Fruit fly (Drosophila melanogaster) whole organism, embryonic: ENCODE results near the gene mahe.

ENCODE experiments used
- Ada2b ChIP-seq: fragments of 200-800 bp; sonication (Bioruptor generic); IDR thresholded peaks from 2 replicates; pipeline ENCODE4 v1.3.6; 2022; ENCODE audit warnings: missing biosample characterization, missing genetic modification characterization
- C15 ChIP-seq: fragments of 200-800 bp; sonication (Bioruptor generic); IDR thresholded peaks from 3 replicates; pipeline ENCODE4 v1.3.6; 2022; ENCODE audit warnings: missing biosample characterization, missing genetic modification characterization
- CG10366 ChIP-seq: fragments of 200-800 bp; sonication (Bioruptor generic); IDR thresholded peaks from 2 replicates; pipeline ENCODE4 v1.3.6; 2022; ENCODE audit warnings: missing biosample characterization, missing genetic modification characterization
- CG15696 ChIP-seq: fragments of 200-800 bp; sonication (Bioruptor generic); optimal IDR thresholded peaks from 2 replicates; lab custom pipeline; 2019; ENCODE audit warnings: missing biosample characterization, mild to moderate bottlenecking, missing genetic modification characterization, moderate library complexity
- CG16815 ChIP-seq: fragments of 200-800 bp; sonication (Bioruptor generic); optimal IDR thresholded peaks from 3 replicates; lab custom pipeline; 2017; ENCODE audit warnings: missing biosample characterization, mild to moderate bottlenecking, missing genetic modification characterization
- CG3163 ChIP-seq: fragments of 200-800 bp; sonication (Bioruptor generic); optimal IDR thresholded peaks from 3 replicates; lab custom pipeline; 2016; ENCODE audit warnings: missing biosample characterization, missing genetic modification characterization
- CG33557 ChIP-seq: fragments of 200-800 bp; sonication (Bioruptor generic); optimal IDR thresholded peaks from 2 replicates; lab custom pipeline; 2019; ENCODE audit warnings: missing biosample characterization, mild to moderate bottlenecking, missing genetic modification characterization, moderate library complexity
- CG42726 ChIP-seq: fragments of 200-800 bp; sonication (Bioruptor generic); IDR thresholded peaks from 2 replicates; pipeline ENCODE4 v1.3.6; 2022; ENCODE audit warnings: missing biosample characterization, missing genetic modification characterization; ENCODE audit not compliant: partially characterized antibody
- CG6175 ChIP-seq: fragments of 200-800 bp; sonication (Bioruptor generic); IDR thresholded peaks from 3 replicates; pipeline ENCODE4 v1.3.6; 2022; ENCODE audit warnings: missing biosample characterization, missing genetic modification characterization
- CG6254 ChIP-seq: fragments of 200-800 bp; sonication (Bioruptor generic); optimal IDR thresholded peaks from 3 replicates; lab custom pipeline; 2017; ENCODE audit warnings: mild to moderate bottlenecking, missing biosample characterization, missing genetic modification reagents, missing genetic modification characterization
- CG6683 ChIP-seq: fragments of 200-800 bp; sonication (Bioruptor generic); optimal IDR thresholded peaks from 2 replicates; lab custom pipeline; 2017; ENCODE audit warnings: missing biosample characterization, mild to moderate bottlenecking, missing genetic modification characterization, missing genetic modification reagents
- CG7556 ChIP-seq: fragments of 200-800 bp; sonication (Bioruptor generic); optimal IDR thresholded peaks from 2 replicates; lab custom pipeline; 2017; ENCODE audit warnings: missing biosample characterization, mild to moderate bottlenecking, missing genetic modification characterization
- CG8924 ChIP-seq: fragments of 200-800 bp; optimal IDR thresholded peaks from 3 replicates; lab custom pipeline; 2019; ENCODE audit warnings: missing biosample characterization, mild to moderate bottlenecking, missing genetic modification characterization, moderate library complexity
- CG9727 ChIP-seq: fragments of 200-800 bp; sonication (Bioruptor generic); optimal IDR thresholded peaks from 3 replicates; lab custom pipeline; 2017; ENCODE audit warnings: missing biosample characterization, mild to moderate bottlenecking, missing genetic modification characterization
- CHES-1-like ChIP-seq: fragments of 200-800 bp; sonication (Bioruptor generic); optimal IDR thresholded peaks from 2 replicates; lab custom pipeline; 2016; ENCODE audit warnings: missing biosample characterization, missing genetic modification characterization
- CrebB ChIP-seq: fragments of 200-800 bp; sonication (Bioruptor generic); optimal IDR thresholded peaks from 3 replicates; lab custom pipeline; 2018; ENCODE audit warnings: missing biosample characterization, mild to moderate bottlenecking, missing genetic modification characterization
- D19A ChIP-seq: fragments of 200-800 bp; optimal IDR thresholded peaks from 3 replicates; lab custom pipeline; 2019; ENCODE audit warnings: missing biosample characterization, mild to moderate bottlenecking, missing genetic modification characterization, moderate library complexity
- D19B ChIP-seq: fragments of 200-800 bp; sonication (Bioruptor generic); optimal IDR thresholded peaks from 2 replicates; lab custom pipeline; 2017; ENCODE audit warnings: missing biosample characterization, mild to moderate bottlenecking, missing genetic modification characterization
- Dp ChIP-seq: fragments of 200-800 bp; sonication (Bioruptor generic); optimal IDR thresholded peaks from 2 replicates; lab custom pipeline; 2018; ENCODE audit warnings: missing biosample characterization, mild to moderate bottlenecking, missing genetic modification characterization, moderate library complexity
- H15 ChIP-seq: fragments of 200-800 bp; sonication (Bioruptor generic); IDR thresholded peaks from 3 replicates; pipeline ENCODE4 v1.3.6; 2022; ENCODE audit warnings: missing biosample characterization, missing genetic modification characterization
- Hmx ChIP-seq: fragments of 200-800 bp; sonication (Bioruptor generic); optimal IDR thresholded peaks from 2 replicates; lab custom pipeline; 2016; ENCODE audit warnings: missing biosample characterization, missing genetic modification characterization
- Hr78 ChIP-seq, 2 experiments: fragments of 200-800 bp in 1 of 2; fragments of >200 bp in 1 of 2; sonication (Bioruptor generic) in 1 of 2; optimal IDR thresholded peaks; 2 replicates each; lab custom pipeline; 2017 to 2019; ENCODE audit warnings: missing biosample characterization in 2 of 2, missing genetic modification characterization in 2 of 2, mild to moderate bottlenecking in 1 of 2, moderate library complexity in 1 of 2
- MESR4 ChIP-seq: fragments of 200-800 bp; sonication (Bioruptor generic); optimal IDR thresholded peaks from 2 replicates; lab custom pipeline; 2018; ENCODE audit warnings: missing biosample characterization, mild to moderate bottlenecking, missing genetic modification characterization, moderate library complexity
- NK7.1 ChIP-seq: fragments of 200-800 bp; sonication (Bioruptor generic); optimal IDR thresholded peaks from 3 replicates; lab custom pipeline; 2016; ENCODE audit warnings: missing biosample characterization, missing genetic modification characterization
- TFAM ChIP-seq: fragments of 200-800 bp; sonication (Bioruptor generic); optimal IDR thresholded peaks from 2 replicates; lab custom pipeline; 2017; ENCODE audit warnings: missing biosample characterization, missing genetic modification characterization, inconsistent platforms
- Taf1 ChIP-seq: fragments of 200-800 bp; sonication (Bioruptor generic); IDR thresholded peaks from 2 replicates; pipeline ENCODE4 v1.3.6; 2022; ENCODE audit warnings: missing biosample characterization, missing genetic modification characterization
- Xrp1 ChIP-seq: fragments of 200-800 bp; sonication (Bioruptor generic); IDR thresholded peaks from 2 replicates; pipeline ENCODE4 v1.3.6; 2022; ENCODE audit warnings: missing biosample characterization, missing genetic modification characterization
- crp ChIP-seq, 2 experiments: fragments of 200-800 bp; sonication (Bioruptor generic); optimal IDR thresholded peaks; 2 replicates in 1 of 2; 3 replicates in 1 of 2; lab custom pipeline; 2017; ENCODE audit warnings: missing biosample characterization in 2 of 2, missing genetic modification characterization in 2 of 2, mild to moderate bottlenecking in 1 of 2, moderate library complexity in 1 of 2
- dysf ChIP-seq: fragments of 200-800 bp; sonication (Bioruptor generic); IDR thresholded peaks from 3 replicates; pipeline ENCODE4 v1.3.6; 2022; ENCODE audit warnings: missing biosample characterization, missing genetic modification characterization
- fru ChIP-seq: fragments of >200 bp; optimal IDR thresholded peaks from 2 replicates; lab custom pipeline; 2017
- ftz-f1 ChIP-seq: fragments of 200-800 bp; sonication (Bioruptor generic); optimal IDR thresholded peaks from 2 replicates; lab custom pipeline; 2016; ENCODE audit warnings: missing biosample characterization, missing genetic modification characterization
- gcm ChIP-seq: fragments of 200-800 bp; sonication (Bioruptor generic); optimal IDR thresholded peaks from 2 replicates; lab custom pipeline; 2019; ENCODE audit warnings: missing biosample characterization, mild to moderate bottlenecking, missing genetic modification characterization, moderate library complexity
- hb ChIP-seq: fragments of 200-800 bp; sonication (Bioruptor generic); IDR thresholded peaks from 3 replicates; pipeline ENCODE4 v1.3.6; 2022; ENCODE audit warnings: missing biosample characterization, missing genetic modification characterization; ENCODE audit not compliant: partially characterized antibody
- hbn ChIP-seq: fragments of 200-800 bp; sonication (Bioruptor generic); IDR thresholded peaks from 2 replicates; pipeline ENCODE4 v1.3.6; 2022; ENCODE audit warnings: missing biosample characterization, missing genetic modification characterization; ENCODE audit not compliant: partially characterized antibody
- hth ChIP-seq: fragments of >200 bp; optimal IDR thresholded peaks from 2 replicates; lab custom pipeline; 2017; ENCODE audit warnings: inconsistent platforms
- insv ChIP-seq, 2 experiments: fragments of 200-800 bp; sonication (Bioruptor generic); optimal IDR thresholded peaks; 3 replicates each; lab custom pipeline; 2016 to 2018; ENCODE audit warnings: missing biosample characterization in 2 of 2, missing genetic modification characterization in 2 of 2
- lola ChIP-seq, 3 experiments: fragments of >200 bp in 2 of 3; fragments of 200-800 bp in 1 of 3; sonication (Bioruptor generic) in 1 of 3; optimal IDR thresholded peaks; 2 replicates each; lab custom pipeline; 2017 to 2019; ENCODE audit warnings: missing biosample characterization in 3 of 3, missing genetic modification characterization in 3 of 3, mild to moderate bottlenecking in 1 of 3, moderate library complexity in 1 of 3
- nerfin-1 ChIP-seq: fragments of 200-800 bp; sonication (Bioruptor generic); optimal IDR thresholded peaks from 3 replicates; lab custom pipeline; 2019; ENCODE audit warnings: missing biosample characterization, mild to moderate bottlenecking, missing genetic modification characterization, moderate library complexity
- odd ChIP-seq: fragments of 200-800 bp; sonication (Bioruptor generic); optimal IDR thresholded peaks from 2 replicates; lab custom pipeline; 2017; ENCODE audit warnings: missing biosample characterization, mild to moderate bottlenecking, missing genetic modification characterization
- pfk ChIP-seq: fragments of 200-800 bp; sonication (Bioruptor generic); optimal IDR thresholded peaks from 2 replicates; lab custom pipeline; 2018; ENCODE audit warnings: missing biosample characterization, mild to moderate bottlenecking, missing genetic modification characterization, moderate library complexity
- prd ChIP-seq, 3 experiments: fragments of >200 bp in 2 of 3; fragments of 200-800 bp in 1 of 3; sonication (Bioruptor generic) in 1 of 3; optimal IDR thresholded peaks in 2 of 3; IDR thresholded peaks in 1 of 3; 2 replicates in 2 of 3; 3 replicates in 1 of 3; pipeline versions ENCODE4 v1.3.6 to Lab custom; 2017 to 2022; ENCODE audit warnings: missing biosample characterization in 1 of 3, missing genetic modification characterization in 1 of 3
- psq ChIP-seq: fragments of 200-800 bp; sonication (Bioruptor generic); optimal IDR thresholded peaks from 2 replicates; lab custom pipeline; 2017; ENCODE audit warnings: missing biosample characterization, missing genetic modification characterization
- pzg ChIP-seq: fragments of 200-800 bp; sonication (Bioruptor generic); optimal IDR thresholded peaks from 3 replicates; lab custom pipeline; 2018; ENCODE audit warnings: missing biosample characterization, mild to moderate bottlenecking, missing genetic modification characterization, moderate library complexity
- run ChIP-seq: fragments of 200-800 bp; sonication (Bioruptor generic); optimal IDR thresholded peaks from 3 replicates; lab custom pipeline; 2018; ENCODE audit warnings: missing biosample characterization, mild to moderate bottlenecking, missing genetic modification characterization
- sens ChIP-seq: fragments of 200-800 bp; sonication (Bioruptor generic); peaks from one replicate; lab custom pipeline; 2016; ENCODE audit warnings: missing biosample characterization, missing genetic modification characterization
- shn ChIP-seq: fragments of 200-800 bp; sonication (Bioruptor generic); optimal IDR thresholded peaks from 3 replicates; lab custom pipeline; 2016; ENCODE audit warnings: missing biosample characterization, missing genetic modification characterization
- sim ChIP-seq: fragments of 200-800 bp; sonication (Bioruptor generic); IDR thresholded peaks from 2 replicates; pipeline ENCODE4 v1.3.6; 2022; ENCODE audit warnings: missing biosample characterization, missing genetic modification characterization
- tna ChIP-seq: fragments of 200-800 bp; sonication (Bioruptor generic); IDR thresholded peaks from 2 replicates; pipeline ENCODE4 v1.3.6; 2022; ENCODE audit warnings: missing biosample characterization, missing genetic modification characterization; ENCODE audit not compliant: partially characterized antibody
- ttk ChIP-seq: fragments of 200-800 bp; sonication (Bioruptor generic); IDR thresholded peaks from 2 replicates; pipeline ENCODE4 v2.1.2; 2022; ENCODE audit warnings: missing biosample characterization, missing genetic modification characterization

Gene mahe

dm6 chrX:7946858-7947313 is 15.7 kb upstream of the mahe start, which contains the start of gene orion (continued):
- TF ChIP-seq crp (GFP tag; optimal IDR thresholded peaks at IDR 0.05; lab: Kevin White, UChicago), result peak in 1 of 2 experiments; percentile 7
- TF ChIP-seq NK7.1 (GFP tag; lab: Kevin White, UChicago), result no peak
- peak; percentile 45; the same call in 1 of the 2 replicates for TF ChIP-seq Xrp1 (GFP tag; lab: Robert Waterston, UW)
- TF ChIP-seq TFAM, result no peak
- TF ChIP-seq prd (optimal IDR thresholded peaks at IDR 0.05; lab: Kevin White, UChicago), result no peak
- peak; percentile 20; the same call in 1 of the 3 replicates for TF ChIP-seq prd (GFP tag; IDR thresholded peaks at IDR 0.05; lab: Robert Waterston, UW)
- TF ChIP-seq CG3163 (GFP tag; lab: Kevin White, UChicago), result peak; percentile 34
- TF ChIP-seq pzg, result peak; percentile 32
- TF ChIP-seq CG6683 (GFP tag; lab: Kevin White, UChicago), result no peak
- peak; percentile 84 for TF ChIP-seq sens (GFP tag; lab: Kevin White, UChicago)
- no peak for TF ChIP-seq CG16815 (GFP tag; lab: Kevin White, UChicago)
- TF ChIP-seq Hr78 (GFP tag; optimal IDR thresholded peaks at IDR 0.05; lab: Kevin White, UChicago), result peak in 1 of 2 experiments; percentile 97
- no peak for TF ChIP-seq odd
- TF ChIP-seq pfk (GFP tag; lab: Kevin White, UChicago), result peak; percentile 56
- peak; percentile 17 for TF ChIP-seq psq
- TF ChIP-seq CG9727, result no peak
- peak; percentile 62; the same call in 1 of the 2 replicates for TF ChIP-seq CG42726 (GFP tag; lab: Robert Waterston, UW)
- TF ChIP-seq run, result no peak
- TF ChIP-seq Ada2b (GFP tag; lab: Robert Waterston, UW), result 0 out of 2 replicates have a peak, but pooled peaks have one; percentile 20
- no peak for TF ChIP-seq sim (GFP tag; lab: Robert Waterston, UW)
- peak; percentile 22 for TF ChIP-seq MESR4
- no peak for TF ChIP-seq ftz-f1 (GFP tag; lab: Kevin White, UChicago)
- no peak for TF ChIP-seq hth (lab: Kevin White, UChicago)
- no peak for TF ChIP-seq H15 (GFP tag; lab: Robert Waterston, UW)
- TF ChIP-seq Dp (GFP tag; lab: Kevin White, UChicago), result no peak
- no peak for TF ChIP-seq Hmx
- TF ChIP-seq CG6175 (GFP tag; lab: Robert Waterston, UW), result no peak
- peak; percentile 41 for TF ChIP-seq CG8924 (tag; lab: Kevin White, UChicago)
- TF ChIP-seq shn (GFP tag; lab: Kevin White, UChicago), result no peak
- TF ChIP-seq C15 (GFP tag; lab: Robert Waterston, UW), result no peak
- TF ChIP-seq CG10366 (GFP tag; lab: Robert Waterston, UW), result peak; percentile 92
- TF ChIP-seq fru (lab: Kevin White, UChicago), result no peak
- no peak for TF ChIP-seq D19A (tag; lab: Kevin White, UChicago)
- TF ChIP-seq hb (GFP tag; lab: Robert Waterston, UW), result peak; percentile 64; the same call in 2 of the 3 replicates
- peak; percentile 46 for TF ChIP-seq gcm (GFP tag; lab: Kevin White, UChicago)
- TF ChIP-seq insv (GFP tag; optimal IDR thresholded peaks at IDR 0.05; lab: Kevin White, UChicago), result peak in 1 of 2 experiments; percentile 10
- TF ChIP-seq CHES-1-like (GFP tag; lab: Kevin White, UChicago), result no peak
- no peak; the same call in 2 of the 3 replicates for TF ChIP-seq dysf (GFP tag; lab: Robert Waterston, UW)
- no peak for TF ChIP-seq CG7556 (GFP tag; lab: Kevin White, UChicago)
- no peak for TF ChIP-seq D19B (GFP tag; lab: Kevin White, UChicago)
- peak; percentile 75 for TF ChIP-seq tna (GFP tag; lab: Robert Waterston, UW)
- no peak for TF ChIP-seq ttk (GFP tag; lab: Robert Waterston, UW)
- TF ChIP-seq CG15696 (tag; lab: Kevin White, UChicago), result peak; percentile 48
- peak; percentile 5 for TF ChIP-seq CrebB (tag; lab: Kevin White, UChicago)
- TF ChIP-seq nerfin-1 (tag; lab: Kevin White, UChicago), result peak; percentile 15
- TF ChIP-seq CG33557 (GFP tag; lab: Kevin White, UChicago), result no peak
- TF ChIP-seq hbn (GFP tag; lab: Robert Waterston, UW), result peak; percentile 82
- no peak for TF ChIP-seq Taf1 (GFP tag; lab: Robert Waterston, UW)
- TF ChIP-seq lola (GFP tag; optimal IDR thresholded peaks at IDR 0.05; lab: Kevin White, UChicago), result no peak
- TF ChIP-seq CG6254 (GFP tag; lab: Kevin White, UChicago), result peak; percentile 98
